Fruit fly (Drosophila melanogaster) Kc167 (cell line): ENCODE data around the gene CG15362.

ENCODE experiments used
- Myc ChIP-seq: fragments of >200 bp; optimal IDR thresholded peaks from 2 replicates; lab custom pipeline; 2017; ENCODE audit warnings: missing external identifiers
- Sin3A ChIP-seq: fragments of >200 bp; optimal IDR thresholded peaks from 2 replicates; lab custom pipeline; 2018; ENCODE audit warnings: missing external identifiers
- h ChIP-seq: fragments of >200 bp; optimal IDR thresholded peaks from 3 replicates; lab custom pipeline; 2018; ENCODE audit warnings: missing external identifiers
- insv ChIP-seq: fragments of >200 bp; optimal IDR thresholded peaks from 3 replicates; lab custom pipeline; 2018; ENCODE audit warnings: missing external identifiers
- psq ChIP-seq: fragments of >200 bp; optimal IDR thresholded peaks from 2 replicates; lab custom pipeline; 2017; ENCODE audit warnings: missing external identifiers
- ttk ChIP-seq: sonication (Bioruptor generic); optimal IDR thresholded peaks from 2 replicates; lab custom pipeline; 2017; ENCODE audit warnings: missing external identifiers

The CG15362 gene

dm6 chr2L:1989278-1989918 lies 8.4 kb downstream of the CG15362 start:
- no peak for TF ChIP-seq h (lab: Kevin White, UChicago)
- TF ChIP-seq Sin3A (lab: Kevin White, UChicago) = no peak
- no peak for TF ChIP-seq psq (lab: Kevin White, UChicago)
- no peak for TF ChIP-seq ttk (lab: Kevin White, UChicago)
- no peak for TF ChIP-seq insv (lab: Kevin White, UChicago)
- no peak for TF ChIP-seq Myc (lab: Kevin White, UChicago)

- TF ChIP-seq psq (lab: Kevin White, UChicago) (no peak), Sin3A (lab: Kevin White, UChicago) (no peak), Myc (lab: Kevin White, UChicago) (no peak), ttk (lab: Kevin White, UChicago) (no peak), insv (lab: Kevin White, UChicago) (no peak)
Measured at dm6 chr2L:1992060-1992459, 11.1 kb downstream of the CG15362 start, which contains the start of gene Obp22a. TSS of gene Obp22a (minus strand) at chr2L:1992160.

- TF ChIP-seq psq (lab: Kevin White, UChicago) = no peak
- no peak for TF ChIP-seq Sin3A (lab: Kevin White, UChicago)
- no peak for TF ChIP-seq insv (lab: Kevin White, UChicago)
- no peak for TF ChIP-seq h (lab: Kevin White, UChicago)
- TF ChIP-seq ttk (lab: Kevin White, UChicago) = no peak
- TF ChIP-seq Myc (lab: Kevin White, UChicago) = no peak
Measured at dm6 chr2L:2006082-2006669, 25.2 kb downstream of the CG15362 start, which contains the start of gene CG33543. TSS of gene CG33543 (minus strand) at chr2L:2006313.

dm6 chr2L:2007093-2007492 lies 26.1 kb downstream of the CG15362 start, which contains the start of gene CG15353:
TSS of gene CG15353 (minus strand) at chr2L:2007193.
- TF ChIP-seq Myc (lab: Kevin White, UChicago) = no peak
- no peak for TF ChIP-seq psq (lab: Kevin White, UChicago)
- TF ChIP-seq insv (lab: Kevin White, UChicago) = no peak
- no peak for TF ChIP-seq h (lab: Kevin White, UChicago)

dm6 chr2L:2008114-2008513 lies 27.1 kb downstream of the CG15362 start, which contains the start of gene Nplp4:
TSS of gene Nplp4 (plus strand) at chr2L:2008414.
- TF ChIP-seq insv (lab: Kevin White, UChicago) (no peak), Myc (lab: Kevin White, UChicago) (no peak), Sin3A (lab: Kevin White, UChicago) (no peak), h (lab: Kevin White, UChicago) (no peak), ttk (lab: Kevin White, UChicago) (no peak), psq (lab: Kevin White, UChicago) (no peak)

- TF ChIP-seq h (lab: Kevin White, UChicago) (no peak), Myc (lab: Kevin White, UChicago) (no peak), Sin3A (lab: Kevin White, UChicago) (no peak), insv (lab: Kevin White, UChicago) (no peak), psq (lab: Kevin White, UChicago) (no peak), ttk (lab: Kevin White, UChicago) (no peak)
Measured at dm6 chr2L:2008980-2009954, 28.3 kb downstream of the CG15362 start, which contains the start of gene CG4238. TSS of gene CG4238 (plus strand) at chr2L:2009859.

- TF ChIP-seq psq (lab: Kevin White, UChicago) = no peak
- TF ChIP-seq insv (lab: Kevin White, UChicago) = no peak
- no peak for TF ChIP-seq h (lab: Kevin White, UChicago)
- no peak for TF ChIP-seq Myc (lab: Kevin White, UChicago)
- no peak for TF ChIP-seq Sin3A (lab: Kevin White, UChicago)
- no peak for TF ChIP-seq ttk (lab: Kevin White, UChicago)
Measured at dm6 chr2L:2010335-2011061, 29.5 kb downstream of the CG15362 start.

dm6 chr2L:2011430-2011829 lies 30.5 kb downstream of the CG15362 start:
- TF ChIP-seq h (lab: Kevin White, UChicago) (no peak), psq (lab: Kevin White, UChicago) (no peak), Sin3A (lab: Kevin White, UChicago) (no peak), ttk (lab: Kevin White, UChicago) (no peak), insv (lab: Kevin White, UChicago) (no peak), Myc (lab: Kevin White, UChicago) (no peak)

dm6 chr2L:2013057-2013456 lies 32.1 kb downstream of the CG15362 start:
- TF ChIP-seq Sin3A (lab: Kevin White, UChicago) (no peak), h (lab: Kevin White, UChicago) (no peak), Myc (lab: Kevin White, UChicago) (no peak), psq (lab: Kevin White, UChicago) (no peak), insv (lab: Kevin White, UChicago) (no peak), ttk (lab: Kevin White, UChicago) (no peak)

dm6 chr2L:2013836-2014434 lies 33.0 kb downstream of the CG15362 start:
- no peak for TF ChIP-seq psq (lab: Kevin White, UChicago)
- no peak for TF ChIP-seq h (lab: Kevin White, UChicago)
- no peak for TF ChIP-seq ttk (lab: Kevin White, UChicago)
- TF ChIP-seq insv (lab: Kevin White, UChicago) = no peak
- TF ChIP-seq Sin3A (lab: Kevin White, UChicago) = no peak
- TF ChIP-seq Myc (lab: Kevin White, UChicago) = no peak
